Fruit fly (Drosophila melanogaster) whole organism, prepupa: ENCODE data around the gene CG9641.

ENCODE experiments used
- Blimp-1 ChIP-seq: fragments of 200-800 bp; sonication (Bioruptor generic); optimal IDR thresholded peaks from 3 replicates; lab custom pipeline; 2017; ENCODE audit warnings: missing biosample characterization, missing genetic modification characterization, mild to moderate bottlenecking, moderate library complexity, missing genetic modification reagents
- CG10669 ChIP-seq: fragments of 200-800 bp; sonication (Bioruptor generic); optimal IDR thresholded peaks from 3 replicates; lab custom pipeline; 2018; ENCODE audit warnings: missing biosample characterization, mild to moderate bottlenecking, missing genetic modification characterization, moderate library complexity
- CG11294 ChIP-seq: fragments of 200-800 bp; sonication (Bioruptor generic); IDR thresholded peaks from 2 replicates; pipeline ENCODE4 v1.3.6; 2022; ENCODE audit warnings: missing biosample characterization, missing genetic modification characterization
- CG11762 ChIP-seq: fragments of 200-800 bp; sonication (Bioruptor generic); optimal IDR thresholded peaks from 3 replicates; lab custom pipeline; 2016; ENCODE audit warnings: missing biosample characterization, missing genetic modification characterization; ENCODE audit not compliant: insufficient read depth
- CG15336 ChIP-seq: fragments of 200-800 bp; sonication (Bioruptor generic); IDR thresholded peaks from 2 replicates; pipeline ENCODE4 v1.3.6; 2022; ENCODE audit warnings: missing biosample characterization, missing genetic modification characterization
- CG1621 ChIP-seq: fragments of 200-800 bp; sonication (Bioruptor generic); optimal IDR thresholded peaks from 3 replicates; lab custom pipeline; 2018; ENCODE audit warnings: missing biosample characterization, mild to moderate bottlenecking, missing genetic modification characterization
- CG16779 ChIP-seq: fragments of 200-800 bp; sonication (Bioruptor generic); optimal IDR thresholded peaks from 3 replicates; lab custom pipeline; 2017; ENCODE audit warnings: missing biosample characterization, mild to moderate bottlenecking, missing genetic modification characterization
- CG3032 ChIP-seq: fragments of 200-800 bp; optimal IDR thresholded peaks from 2 replicates; lab custom pipeline; 2019; ENCODE audit warnings: missing biosample characterization, mild to moderate bottlenecking, missing genetic modification characterization, moderate library complexity
- CG31627 ChIP-seq: fragments of 200-800 bp; sonication (Bioruptor generic); optimal IDR thresholded peaks from 3 replicates; lab custom pipeline; 2016; ENCODE audit warnings: missing biosample characterization, missing genetic modification characterization
- CG34406 ChIP-seq: fragments of 200-800 bp; sonication (Bioruptor generic); optimal IDR thresholded peaks from 3 replicates; lab custom pipeline; 2016; ENCODE audit warnings: missing biosample characterization, missing genetic modification characterization
- CG3919 ChIP-seq: fragments of 200-800 bp; sonication (Bioruptor generic); optimal IDR thresholded peaks from 3 replicates; lab custom pipeline; 2016; ENCODE audit warnings: missing biosample characterization, missing genetic modification characterization
- CG4318 ChIP-seq: fragments of 200-800 bp; sonication (Bioruptor generic); optimal IDR thresholded peaks from 3 replicates; lab custom pipeline; 2017; ENCODE audit warnings: missing biosample characterization, mild to moderate bottlenecking, missing genetic modification characterization
- CG6163 ChIP-seq: fragments of 200-800 bp; sonication (Bioruptor generic); IDR thresholded peaks from 3 replicates; pipeline ENCODE4 v1.3.6; 2022; ENCODE audit warnings: missing biosample characterization, missing genetic modification characterization
- CG6276 ChIP-seq: fragments of 200-800 bp; sonication (Bioruptor generic); optimal IDR thresholded peaks from 2 replicates; lab custom pipeline; 2017; ENCODE audit warnings: missing biosample characterization, mild to moderate bottlenecking, missing genetic modification characterization
- CG6792 ChIP-seq: fragments of 200-800 bp; sonication (Bioruptor generic); optimal IDR thresholded peaks from 3 replicates; lab custom pipeline; 2016; ENCODE audit warnings: missing biosample characterization, missing genetic modification characterization
- CG6808 ChIP-seq: fragments of 200-800 bp; sonication (Bioruptor generic); optimal IDR thresholded peaks from 3 replicates; lab custom pipeline; 2017; ENCODE audit warnings: missing biosample characterization, missing genetic modification characterization, mild to moderate bottlenecking, moderate library complexity, missing genetic modification reagents
- CG7368 ChIP-seq: fragments of 200-800 bp; sonication (Bioruptor generic); optimal IDR thresholded peaks from 3 replicates; lab custom pipeline; 2016; ENCODE audit warnings: missing biosample characterization, missing genetic modification characterization
- CG8319 ChIP-seq: fragments of 200-800 bp; sonication (Bioruptor generic); optimal IDR thresholded peaks from 3 replicates; lab custom pipeline; 2016; ENCODE audit warnings: missing biosample characterization, missing genetic modification characterization
- CG8632 ChIP-seq: fragments of 200-800 bp; sonication (Bioruptor generic); optimal IDR thresholded peaks from 3 replicates; lab custom pipeline; 2016; ENCODE audit warnings: missing biosample characterization, missing genetic modification characterization
- CG9139 ChIP-seq: fragments of 200-800 bp; sonication (Bioruptor generic); optimal IDR thresholded peaks from 3 replicates; lab custom pipeline; 2017; ENCODE audit warnings: missing biosample characterization, mild to moderate bottlenecking, missing genetic modification characterization
- Eip75B ChIP-seq: fragments of 200-800 bp; sonication (Bioruptor generic); optimal IDR thresholded peaks from 3 replicates; lab custom pipeline; 2016; ENCODE audit warnings: missing biosample characterization, missing genetic modification characterization
- Eip78C ChIP-seq: fragments of 200-800 bp; sonication (Bioruptor generic); peaks from one replicate; lab custom pipeline; 2016; ENCODE audit warnings: missing biosample characterization, missing genetic modification characterization
- Ets21C ChIP-seq: fragments of 200-800 bp; sonication (Bioruptor generic); optimal IDR thresholded peaks from 3 replicates; lab custom pipeline; 2016; ENCODE audit warnings: missing biosample characterization, missing genetic modification characterization
- Ets96B ChIP-seq: fragments of 200-800 bp; optimal IDR thresholded peaks from 2 replicates; lab custom pipeline; 2019; ENCODE audit warnings: missing biosample characterization, mild to moderate bottlenecking, missing genetic modification characterization, moderate library complexity
- Gug ChIP-seq: fragments of 200-800 bp; sonication (Bioruptor generic); IDR thresholded peaks from 2 replicates; pipeline ENCODE4 v1.3.6; 2022; ENCODE audit warnings: missing biosample characterization, missing genetic modification characterization
- Hr38 ChIP-seq: sonication (Bioruptor generic); optimal IDR thresholded peaks from 2 replicates; lab custom pipeline; 2016; ENCODE audit warnings: missing biosample characterization, missing genetic modification characterization
- Hr39 ChIP-seq: fragments of 200-800 bp; sonication (Bioruptor generic); optimal IDR thresholded peaks from 2 replicates; lab custom pipeline; 2016; ENCODE audit warnings: missing biosample characterization, missing genetic modification characterization
- Hr4 ChIP-seq: fragments of 200-800 bp; sonication (Bioruptor generic); optimal IDR thresholded peaks from 3 replicates; lab custom pipeline; 2016; ENCODE audit warnings: missing biosample characterization, missing genetic modification characterization
- Lpt ChIP-seq: fragments of 200-800 bp; sonication (Bioruptor generic); optimal IDR thresholded peaks from 3 replicates; lab custom pipeline; 2016; ENCODE audit warnings: missing biosample characterization, missing genetic modification characterization
- OdsH ChIP-seq: fragments of 200-800 bp; sonication (Bioruptor generic); optimal IDR thresholded peaks from 3 replicates; lab custom pipeline; 2016; ENCODE audit warnings: missing biosample characterization, missing genetic modification characterization
- Smox ChIP-seq: fragments of 200-800 bp; sonication (Bioruptor generic); optimal IDR thresholded peaks from 3 replicates; lab custom pipeline; 2016; ENCODE audit warnings: missing biosample characterization, missing genetic modification characterization
- Sox102F ChIP-seq: fragments of 200-800 bp; sonication (Bioruptor generic); optimal IDR thresholded peaks from 2 replicates; lab custom pipeline; 2016; ENCODE audit warnings: missing biosample characterization, mild to moderate bottlenecking, missing genetic modification characterization
- Sox14 ChIP-seq: fragments of 200-800 bp; sonication (Bioruptor generic); optimal IDR thresholded peaks from 3 replicates; lab custom pipeline; 2016; ENCODE audit warnings: missing biosample characterization, missing genetic modification characterization
- Sox15 ChIP-seq: fragments of 200-800 bp; sonication (Bioruptor generic); optimal IDR thresholded peaks from 3 replicates; lab custom pipeline; 2016; ENCODE audit warnings: missing biosample characterization, missing genetic modification characterization
- achi ChIP-seq: fragments of 200-800 bp; sonication (Bioruptor generic); optimal IDR thresholded peaks from 3 replicates; lab custom pipeline; 2016; ENCODE audit warnings: missing biosample characterization, missing genetic modification characterization
- acj6 ChIP-seq: fragments of 200-800 bp; sonication (Bioruptor generic); optimal IDR thresholded peaks from 3 replicates; lab custom pipeline; 2016; ENCODE audit warnings: missing biosample characterization, missing genetic modification characterization
- cyc ChIP-seq: fragments of 200-800 bp; sonication (Bioruptor generic); optimal IDR thresholded peaks from 3 replicates; lab custom pipeline; 2016; ENCODE audit warnings: missing biosample characterization, missing genetic modification characterization
- dac ChIP-seq: fragments of 200-800 bp; sonication (Bioruptor generic); optimal IDR thresholded peaks from 2 replicates; lab custom pipeline; 2017; ENCODE audit warnings: missing biosample characterization, mild to moderate bottlenecking, missing genetic modification characterization
- dsx ChIP-seq: fragments of 200-800 bp; optimal IDR thresholded peaks from 3 replicates; lab custom pipeline; 2019; ENCODE audit warnings: missing biosample characterization, mild to moderate bottlenecking, missing genetic modification characterization, moderate library complexity; ENCODE audit not compliant: poor library complexity, severe bottlenecking
- eg ChIP-seq: fragments of 200-800 bp; sonication (Bioruptor generic); IDR thresholded peaks from 3 replicates; pipeline ENCODE4 v1.3.6; 2022; ENCODE audit warnings: missing biosample characterization, missing genetic modification characterization
- fd59A ChIP-seq: fragments of 200-800 bp; sonication (Bioruptor generic); optimal IDR thresholded peaks from 2 replicates; lab custom pipeline; 2017; ENCODE audit warnings: missing biosample characterization, mild to moderate bottlenecking, missing genetic modification characterization, missing genetic modification reagents
- fd85E ChIP-seq: fragments of 200-800 bp; sonication (Bioruptor generic); optimal IDR thresholded peaks from 3 replicates; lab custom pipeline; 2016; ENCODE audit warnings: missing biosample characterization, missing genetic modification characterization
- fkh ChIP-seq: fragments of 200-800 bp; sonication (Bioruptor generic); optimal IDR thresholded peaks from 3 replicates; lab custom pipeline; 2017; ENCODE audit warnings: missing biosample characterization, mild to moderate bottlenecking, missing genetic modification characterization, moderate library complexity
- net ChIP-seq: fragments of 200-800 bp; sonication (Bioruptor generic); optimal IDR thresholded peaks from 3 replicates; lab custom pipeline; 2016; ENCODE audit warnings: missing biosample characterization, missing genetic modification characterization
- pdm3 ChIP-seq: fragments of 200-800 bp; sonication (Bioruptor generic); optimal IDR thresholded peaks from 3 replicates; lab custom pipeline; 2016; ENCODE audit warnings: missing biosample characterization, missing genetic modification characterization
- salr ChIP-seq, 2 experiments: fragments of 200-800 bp; sonication (Bioruptor generic); optimal IDR thresholded peaks; 3 replicates each; lab custom pipeline; 2016 to 2018; ENCODE audit warnings: missing biosample characterization in 2 of 2, missing genetic modification characterization in 2 of 2, mild to moderate bottlenecking in 1 of 2
- svp ChIP-seq: fragments of 200-800 bp; sonication (Bioruptor generic); peaks from one replicate; lab custom pipeline; 2016; ENCODE audit warnings: missing biosample characterization, missing genetic modification characterization
- vri ChIP-seq: fragments of 200-800 bp; sonication (Bioruptor generic); optimal IDR thresholded peaks from 3 replicates; lab custom pipeline; 2016; ENCODE audit warnings: missing biosample characterization, mild to moderate bottlenecking, missing genetic modification characterization

Gene CG9641

DNA sequence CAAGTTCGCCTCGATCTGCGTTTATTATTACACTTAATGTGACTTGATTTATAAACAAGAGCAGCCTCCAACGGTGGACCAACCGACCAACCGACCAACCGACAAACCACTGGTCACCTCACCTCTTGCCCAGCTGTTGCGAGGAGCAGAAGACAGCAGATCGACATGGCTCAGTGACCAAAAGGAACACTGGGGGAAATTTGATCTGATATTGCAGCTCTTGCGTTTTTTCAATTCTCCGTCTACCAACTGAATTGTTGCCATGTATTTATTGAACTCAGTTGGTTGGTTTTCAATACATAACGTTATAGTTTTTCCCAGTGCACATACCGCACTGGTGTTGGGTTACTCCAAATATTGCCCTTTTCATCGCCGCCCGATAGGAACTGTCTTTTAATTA lies 27.9 kb upstream of the CG9641 start (continued):
- peak; percentile 52 for TF ChIP-seq Hr39 (GFP tag; lab: Kevin White, UChicago)
- peak; percentile 55 for TF ChIP-seq Smox (GFP tag; lab: Kevin White, UChicago)
- TF ChIP-seq Hr38 (GFP tag; lab: Kevin White, UChicago) = no peak
- TF ChIP-seq fkh (GFP tag; lab: Kevin White, UChicago) = no peak
- peak; percentile 47 for TF ChIP-seq CG31627
- peak; percentile 51 for TF ChIP-seq Sox102F (GFP tag; lab: Kevin White, UChicago)
- peak; percentile 21 for TF ChIP-seq CG7368 (GFP tag; lab: Kevin White, UChicago)
- TF ChIP-seq CG6808 (GFP tag; lab: Kevin White, UChicago) = peak; percentile 60
- peak; percentile 36 for TF ChIP-seq OdsH (GFP tag; lab: Kevin White, UChicago)
- TF ChIP-seq CG3032 (tag; lab: Kevin White, UChicago) = peak; percentile 22
- TF ChIP-seq CG11762 (GFP tag; lab: Kevin White, UChicago) = no peak
- TF ChIP-seq CG4318 (GFP tag; lab: Kevin White, UChicago) = no peak
- TF ChIP-seq svp = peak; percentile 84
- peak; percentile 37 for TF ChIP-seq fd59A
- no peak for TF ChIP-seq CG8319 (GFP tag; lab: Kevin White, UChicago)
- TF ChIP-seq, all 60 proteins: peak for 41

DNA sequence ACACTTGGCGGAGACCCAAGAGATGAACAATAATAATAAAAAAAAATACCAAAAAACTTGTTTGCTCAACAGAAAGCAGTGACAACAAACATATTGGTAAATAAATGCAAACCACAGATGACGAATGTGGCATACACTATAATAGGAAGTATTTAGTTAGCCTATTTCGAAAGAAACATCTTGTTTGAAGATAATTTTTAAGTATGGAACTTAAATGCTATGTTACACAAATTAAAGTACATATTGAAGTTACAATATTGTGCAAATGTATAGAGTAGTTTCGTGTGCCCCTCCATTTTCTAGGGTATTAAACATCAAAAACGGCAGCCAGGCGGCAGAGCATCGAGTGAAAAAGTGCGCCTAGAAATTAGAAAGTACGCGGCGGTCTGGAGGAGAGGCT lies 26.7 kb upstream of the CG9641 start:
- TF ChIP-seq Lpt (peak; percentile 11), CG11762 (GFP tag; lab: Kevin White, UChicago) (peak; percentile 21), salr (GFP tag; optimal IDR thresholded peaks at IDR 0.05; lab: Kevin White, UChicago) (peak in 1 of 2 experiments; percentile 60), CG6276 (GFP tag; lab: Kevin White, UChicago) (peak; percentile 85), CG31627 (no peak), Eip75B (GFP tag; lab: Kevin White, UChicago) (peak; percentile 15), OdsH (GFP tag; lab: Kevin White, UChicago) (peak; percentile 49), CG34406 (peak; percentile 8), Hr4 (peak; percentile 93), CG9139 (GFP tag; lab: Kevin White, UChicago) (no peak), eg (peak; percentile 83), CG6163 (GFP tag; lab: Robert Waterston, UW) (peak; percentile 80), CG7368 (GFP tag; lab: Kevin White, UChicago) (peak; percentile 22), CG15336 (GFP tag; lab: Robert Waterston, UW) (peak; percentile 93), CG10669 (GFP tag; lab: Kevin White, UChicago) (no peak), CG3919 (GFP tag; lab: Kevin White, UChicago) (peak; percentile 46), CG1621 (tag; lab: Kevin White, UChicago) (no peak), CG8632 (GFP tag; lab: Kevin White, UChicago) (no peak), CG11294 (GFP tag; lab: Robert Waterston, UW) (peak; percentile 52; the same call in 1 of the 2 replicates), Ets96B (tag; lab: Kevin White, UChicago) (no peak), svp (no peak), pdm3 (GFP tag; lab: Kevin White, UChicago) (peak; percentile 47), fd59A (no peak), achi (GFP tag; lab: Kevin White, UChicago) (peak; percentile 57), Sox15 (GFP tag; lab: Kevin White, UChicago) (no peak), CG3032 (tag; lab: Kevin White, UChicago) (no peak), dsx (GFP tag; lab: Kevin White, UChicago) (no peak), Ets21C (GFP tag; lab: Kevin White, UChicago) (no peak), acj6 (GFP tag; lab: Kevin White, UChicago) (peak; percentile 24), dac (GFP tag; lab: Kevin White, UChicago) (peak; percentile 69), cyc (GFP tag; lab: Kevin White, UChicago) (no peak), vri (no peak), Blimp-1 (GFP tag; lab: Kevin White, UChicago) (no peak), fkh (GFP tag; lab: Kevin White, UChicago) (peak; percentile 7), Gug (GFP tag; lab: Robert Waterston, UW) (peak; percentile 63), CG4318 (GFP tag; lab: Kevin White, UChicago) (peak; percentile 86), Hr39 (GFP tag; lab: Kevin White, UChicago) (no peak), Sox102F (GFP tag; lab: Kevin White, UChicago) (no peak), fd85E (no peak), CG6808 (GFP tag; lab: Kevin White, UChicago) (no peak), Sox14 (GFP tag; lab: Kevin White, UChicago) (peak; percentile 25), CG16779 (tag; lab: Kevin White, UChicago) (no peak), Eip78C (GFP tag; lab: Kevin White, UChicago) (peak; percentile 86), CG6792 (GFP tag; lab: Kevin White, UChicago) (no peak), net (GFP tag; lab: Kevin White, UChicago) (peak; percentile 28)
